Worm (Caenorhabditis elegans) whole organism, young adult: ENCODE results near the gene srbc-51.

ENCODE experiments used
- repo-1 ChIP-seq: sonication (generic microtip); optimal IDR thresholded peaks from 2 replicates; lab custom pipeline; 2017; ENCODE audit warnings: mild to moderate bottlenecking, missing genetic modification characterization, missing compliant biosample characterization
- unc-62 ChIP-seq: fragments of 150-350 bp; optimal IDR thresholded peaks from 2 replicates; lab custom pipeline; 2014; ENCODE audit warnings: missing biosample characterization, missing genetic modification reagents, missing genetic modification characterization

- TF ChIP-seq repo-1 (no peak), unc-62 (GFP tag; lab: Kevin White, UChicago) (no peak)
Measured at ce11 chrV:15826110-15826509, at the start of gene srbc-51.
